Worm (Caenorhabditis elegans) whole organism, L4/young adult: ENCODE results near the gene M03F4.4.

Experiments
- W03F9.2 ChIP-seq: fragments of 150-350 bp; optimal IDR thresholded peaks from 2 replicates; lab custom pipeline; 2014; ENCODE audit warnings: missing biosample characterization, missing genetic modification characterization
- dao-5 ChIP-seq: sonication (generic microtip); optimal IDR thresholded peaks from 2 replicates; lab custom pipeline; 2016; ENCODE audit warnings: missing genotype, missing genetic modification characterization, moderate library complexity, missing compliant biosample characterization
- him-1 ChIP-seq: sonication (generic microtip); optimal IDR thresholded peaks from 2 replicates; lab custom pipeline; 2016; ENCODE audit warnings: missing genotype, missing genetic modification reagents, missing genetic modification characterization, missing compliant biosample characterization

M03F4.4 gene

ce11 chrX:4957259-4957658, at the start of gene M03F4.4:
Gene M03F4.4 (minus strand): TSS chrX:4957418.
- no peak for TF ChIP-seq him-1 (tag; lab: Kevin White, UChicago)
- TF ChIP-seq dao-5 (tag; lab: Kevin White, UChicago): no peak
- no peak for TF ChIP-seq W03F9.2 (tag; lab: Kevin White, UChicago)

DNA sequence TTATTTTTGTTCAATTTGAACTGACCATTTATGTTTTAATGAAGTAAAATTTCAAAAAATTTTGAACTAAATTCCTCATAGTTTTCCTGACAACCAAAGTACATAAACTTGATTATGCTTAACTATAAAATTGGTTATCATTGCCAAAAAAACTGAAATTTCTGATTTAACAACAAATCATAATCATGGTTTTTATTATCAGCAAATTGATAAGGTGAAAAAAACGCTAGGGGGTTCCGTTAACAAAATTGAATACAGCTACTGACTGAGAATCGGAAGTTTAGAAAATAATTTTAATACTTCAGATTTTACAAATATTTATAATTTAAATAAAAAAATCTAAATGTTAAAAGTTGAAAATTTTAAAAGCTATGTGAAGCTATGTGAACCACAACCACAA, 49.8 kb upstream of the M03F4.4 start:
- TF ChIP-seq him-1 (tag; lab: Kevin White, UChicago): no peak
- no peak for TF ChIP-seq dao-5 (tag; lab: Kevin White, UChicago)
- TF ChIP-seq W03F9.2 (tag; lab: Kevin White, UChicago): no peak

ce11 chrX:5004940-5005339, 47.7 kb upstream of the M03F4.4 start, which contains the start of gene hsd-2:
Gene hsd-2 (plus strand): TSS chrX:5005240.
- no peak for TF ChIP-seq dao-5 (tag; lab: Kevin White, UChicago)
- no peak for TF ChIP-seq him-1 (tag; lab: Kevin White, UChicago)
- no peak for TF ChIP-seq W03F9.2 (tag; lab: Kevin White, UChicago)

DNA sequence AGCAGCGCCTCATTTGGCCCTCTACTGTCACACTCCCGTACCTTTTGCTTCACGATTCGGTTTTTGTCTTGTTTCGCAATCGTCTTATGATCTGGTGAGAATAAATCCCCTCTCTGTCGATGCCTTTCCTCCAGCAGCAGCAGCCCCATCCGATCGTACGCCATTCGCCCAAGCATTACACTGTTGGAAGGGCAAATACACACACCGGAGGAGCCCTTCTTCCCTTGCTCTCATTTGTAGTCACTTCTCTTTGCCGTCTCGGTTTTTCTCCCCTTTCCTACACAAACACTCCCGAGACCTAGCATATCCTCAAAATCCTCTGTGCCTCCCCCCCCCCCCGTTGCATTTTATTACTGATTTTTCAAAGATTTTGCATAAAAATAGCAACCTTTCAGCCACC, 41.7 kb upstream of the M03F4.4 start, which contains the start of gene set-30:
set-30 (plus strand) TSS at position 396 of the 400 bp plus-strand sequence.
- TF ChIP-seq him-1 (tag; lab: Kevin White, UChicago) (no peak), dao-5 (tag; lab: Kevin White, UChicago) (no peak), W03F9.2 (tag; lab: Kevin White, UChicago) (no peak)

ce11 chrX:4997548-4998087, 40.4 kb upstream of the M03F4.4 start, which contains the start of gene ZC8.6:
Gene ZC8.6 (minus strand): TSS chrX:4997598.
- TF ChIP-seq him-1 (tag; lab: Kevin White, UChicago) (no peak), dao-5 (tag; lab: Kevin White, UChicago) (no peak), W03F9.2 (tag; lab: Kevin White, UChicago) (no peak)

ce11 chrX:4992523-4992922, 35.3 kb upstream of the M03F4.4 start:
- no peak for TF ChIP-seq W03F9.2 (tag; lab: Kevin White, UChicago)
- no peak for TF ChIP-seq him-1 (tag; lab: Kevin White, UChicago)
- TF ChIP-seq dao-5 (tag; lab: Kevin White, UChicago): no peak

ce11 chrX:4987617-4988016, 30.4 kb upstream of the M03F4.4 start:
- TF ChIP-seq dao-5 (tag; lab: Kevin White, UChicago): no peak
- no peak for TF ChIP-seq W03F9.2 (tag; lab: Kevin White, UChicago)
- no peak for TF ChIP-seq him-1 (tag; lab: Kevin White, UChicago)

ce11 chrX:4986354-4986753, 29.1 kb upstream of the M03F4.4 start:
- TF ChIP-seq him-1 (tag; lab: Kevin White, UChicago) (no peak), W03F9.2 (tag; lab: Kevin White, UChicago) (no peak), dao-5 (tag; lab: Kevin White, UChicago) (no peak)

DNA sequence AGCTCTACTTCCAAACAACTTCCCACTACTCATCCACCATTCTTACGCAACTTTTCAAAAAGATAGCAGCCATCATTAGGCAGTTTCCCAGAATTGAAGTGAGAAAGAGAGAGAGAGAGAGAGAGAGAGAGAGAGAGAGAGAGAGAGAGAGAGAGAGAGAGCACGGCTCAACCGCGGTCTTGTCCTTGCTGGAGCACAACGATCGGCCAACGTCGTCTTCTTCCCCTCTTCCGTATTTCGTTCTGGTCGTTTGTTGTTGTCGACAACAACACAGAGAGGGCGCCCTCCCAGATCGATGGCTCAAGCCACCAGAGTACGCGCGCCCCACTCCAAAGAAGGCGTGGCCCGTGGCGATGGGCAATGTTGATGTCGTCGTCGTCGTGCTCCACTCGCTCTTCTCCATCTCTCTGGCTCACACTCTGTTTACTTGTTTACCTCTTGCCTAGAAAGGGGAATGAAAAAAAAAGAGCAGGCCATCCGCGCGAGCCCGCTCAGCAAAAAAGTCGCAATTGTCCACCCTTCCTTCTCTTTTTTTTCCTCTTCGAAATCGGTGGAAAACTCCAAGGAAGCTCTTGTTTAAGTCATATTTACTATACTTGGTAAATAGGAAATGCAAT, 24.9 kb upstream of the M03F4.4 start:
- peak; percentile 74 for TF ChIP-seq him-1 (tag; lab: Kevin White, UChicago)
- no peak for TF ChIP-seq dao-5 (tag; lab: Kevin White, UChicago)

DNA sequence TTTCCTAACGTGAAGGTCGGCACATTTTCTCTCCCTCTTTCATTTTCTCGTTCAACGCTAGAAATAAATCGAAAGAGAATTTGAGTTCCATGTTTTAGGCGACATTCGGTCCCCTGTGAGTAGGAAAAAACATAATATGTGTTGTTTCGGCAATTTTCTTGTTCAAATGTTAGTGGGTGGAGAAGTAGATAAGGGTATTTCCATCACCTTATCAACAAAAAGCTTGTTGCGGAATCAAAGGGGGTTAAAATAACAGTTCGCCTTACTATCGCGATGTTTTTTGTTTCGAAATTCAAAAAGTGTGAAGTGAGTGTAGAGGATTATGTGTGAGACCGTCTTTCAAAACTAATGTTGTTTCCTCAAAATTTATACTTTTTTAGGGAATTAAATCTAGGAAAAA, 24.4 kb upstream of the M03F4.4 start:
- TF ChIP-seq W03F9.2 (tag; lab: Kevin White, UChicago) (no peak), him-1 (tag; lab: Kevin White, UChicago) (no peak), dao-5 (tag; lab: Kevin White, UChicago) (no peak)

- TF ChIP-seq him-1 (tag; lab: Kevin White, UChicago) (no peak), W03F9.2 (tag; lab: Kevin White, UChicago) (no peak), dao-5 (tag; lab: Kevin White, UChicago) (no peak)
Observed at ce11 chrX:4981059-4981458, 23.8 kb upstream of the M03F4.4 start.

DNA sequence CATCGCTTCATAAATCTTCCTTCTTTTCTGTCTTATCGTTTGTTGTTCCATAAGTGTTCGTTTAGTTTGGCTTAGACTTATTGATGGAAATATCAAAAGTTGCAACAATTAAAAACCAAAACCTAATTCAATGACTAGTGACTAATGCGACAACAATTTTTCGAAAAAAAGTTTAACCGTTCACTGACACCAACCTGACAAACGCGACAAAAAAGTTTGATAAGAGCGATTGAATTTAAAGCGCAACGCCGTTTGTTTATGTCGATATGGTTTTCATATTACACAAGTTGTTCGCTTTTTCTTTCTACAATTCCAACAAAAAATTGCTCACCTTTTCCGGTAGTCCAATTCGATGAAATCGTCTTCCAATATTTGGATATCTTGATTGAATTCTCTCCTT, 21.8 kb upstream of the M03F4.4 start:
- TF ChIP-seq W03F9.2 (tag; lab: Kevin White, UChicago) (no peak), him-1 (tag; lab: Kevin White, UChicago) (no peak), dao-5 (tag; lab: Kevin White, UChicago) (no peak)

DNA sequence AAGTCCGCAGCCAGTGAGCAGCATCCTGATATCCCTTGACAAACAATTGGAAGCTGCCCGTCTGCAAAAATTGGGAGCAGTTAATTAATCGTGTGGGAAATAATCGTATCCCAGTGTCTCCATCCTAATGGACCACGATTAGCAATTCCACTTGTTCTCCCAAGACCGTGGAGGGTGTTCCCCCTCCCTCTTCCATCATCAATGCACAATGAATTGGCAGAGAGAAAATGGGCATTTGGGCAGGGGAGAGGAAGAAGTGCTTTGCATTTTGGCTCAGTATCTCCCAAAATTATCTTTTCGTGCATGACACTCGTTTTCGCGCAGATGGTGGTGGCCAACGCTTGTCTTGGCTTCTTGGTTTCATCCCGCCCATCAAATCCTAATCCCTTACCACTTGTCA, 20.9 kb upstream of the M03F4.4 start:
- TF ChIP-seq him-1 (tag; lab: Kevin White, UChicago): no peak
- no peak for TF ChIP-seq dao-5 (tag; lab: Kevin White, UChicago)
- no peak for TF ChIP-seq W03F9.2 (tag; lab: Kevin White, UChicago)

DNA sequence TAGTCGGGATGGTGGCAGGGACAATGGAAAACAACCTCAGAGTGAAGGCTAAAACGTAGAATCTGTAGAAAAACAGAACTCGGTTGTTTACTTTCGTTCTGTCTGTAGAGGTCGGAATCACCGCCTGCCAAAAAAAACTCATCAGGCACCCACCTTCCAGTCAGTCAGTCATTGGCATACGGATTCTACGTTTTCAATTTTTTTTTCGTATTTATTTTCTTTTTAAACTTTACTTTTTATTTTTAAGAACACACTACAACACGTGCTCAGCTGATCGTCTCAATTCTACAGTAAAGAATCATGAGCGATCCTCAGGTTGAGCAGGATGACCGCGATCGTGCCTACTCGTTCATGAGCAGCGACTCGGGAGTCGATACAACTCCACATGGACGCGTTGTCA, 19.3 kb upstream of the M03F4.4 start, which contains the start of gene lfi-1:
lfi-1 (plus strand) TSS at position 301 of the 400 bp plus-strand sequence.
- TF ChIP-seq W03F9.2 (tag; lab: Kevin White, UChicago) (no peak), dao-5 (tag; lab: Kevin White, UChicago) (no peak), him-1 (tag; lab: Kevin White, UChicago) (no peak)
